Fruit fly (Drosophila melanogaster) whole organism, embryonic: ENCODE data around the gene Ir31a.

Experiments used
- Bteb2 ChIP-seq: fragments of 200-800 bp; sonication (Bioruptor generic); optimal IDR thresholded peaks from 2 replicates; lab custom pipeline; 2016; ENCODE audit warnings: missing biosample characterization, missing genetic modification characterization
- CG10543 ChIP-seq: fragments of 200-800 bp; sonication (Bioruptor generic); optimal IDR thresholded peaks from 3 replicates; lab custom pipeline; 2017; ENCODE audit warnings: missing biosample characterization, mild to moderate bottlenecking, missing genetic modification characterization, moderate library complexity
- CG13775 ChIP-seq: fragments of 200-800 bp; sonication (Bioruptor generic); optimal IDR thresholded peaks from 3 replicates; lab custom pipeline; 2017; ENCODE audit warnings: missing biosample characterization, mild to moderate bottlenecking, missing genetic modification characterization
- CG15269 ChIP-seq: fragments of 200-800 bp; sonication (Bioruptor generic); optimal IDR thresholded peaks from 2 replicates; lab custom pipeline; 2018; ENCODE audit warnings: missing biosample characterization, mild to moderate bottlenecking, missing genetic modification characterization, moderate library complexity
- CG1792 ChIP-seq: fragments of 200-800 bp; sonication (Bioruptor generic); optimal IDR thresholded peaks from 2 replicates; lab custom pipeline; 2016; ENCODE audit warnings: missing biosample characterization, missing genetic modification characterization
- CG2116 ChIP-seq: fragments of 200-800 bp; sonication (Bioruptor generic); optimal IDR thresholded peaks from 3 replicates; lab custom pipeline; 2018; ENCODE audit warnings: missing biosample characterization, mild to moderate bottlenecking, missing genetic modification characterization
- CG2120 ChIP-seq: fragments of 200-800 bp; sonication (Bioruptor generic); optimal IDR thresholded peaks from 3 replicates; lab custom pipeline; 2016; ENCODE audit warnings: missing biosample characterization, missing genetic modification characterization
- CG2129 ChIP-seq: fragments of 200-800 bp; sonication (Bioruptor generic); IDR thresholded peaks from 2 replicates; pipeline ENCODE4 v1.3.6; 2022; ENCODE audit warnings: missing biosample characterization, missing genetic modification characterization; ENCODE audit not compliant: partially characterized antibody
- CG2202 ChIP-seq: fragments of 200-800 bp; sonication (Bioruptor generic); optimal IDR thresholded peaks from 2 replicates; lab custom pipeline; 2018; ENCODE audit warnings: missing biosample characterization, mild to moderate bottlenecking, missing genetic modification characterization
- CG9437 ChIP-seq: fragments of 200-800 bp; sonication (Bioruptor generic); optimal IDR thresholded peaks from 2 replicates; lab custom pipeline; 2018; ENCODE audit warnings: missing biosample characterization, mild to moderate bottlenecking, missing genetic modification characterization
- CG9876 ChIP-seq: fragments of 200-800 bp; sonication (Bioruptor generic); optimal IDR thresholded peaks from 2 replicates; lab custom pipeline; 2016; ENCODE audit warnings: missing biosample characterization, missing genetic modification characterization
- D ChIP-seq, 2 experiments: fragments of 200-800 bp in 1 of 2; fragments of >200 bp in 1 of 2; sonication (Bioruptor generic) in 1 of 2; optimal IDR thresholded peaks; 2 replicates in 1 of 2; 3 replicates in 1 of 2; lab custom pipeline; 2017; ENCODE audit warnings: mild to moderate bottlenecking in 1 of 2, missing biosample characterization in 1 of 2, missing genetic modification characterization in 1 of 2, missing genetic modification reagents in 1 of 2
- D19B ChIP-seq: fragments of 200-800 bp; sonication (Bioruptor generic); optimal IDR thresholded peaks from 2 replicates; lab custom pipeline; 2017; ENCODE audit warnings: missing biosample characterization, mild to moderate bottlenecking, missing genetic modification characterization
- E2f1 ChIP-seq: fragments of 200-800 bp; sonication (Bioruptor generic); IDR thresholded peaks from 2 replicates; pipeline ENCODE4 v1.3.6; 2022; ENCODE audit warnings: missing biosample characterization, missing genetic modification characterization
- Eip74EF ChIP-seq, 2 experiments: fragments of 200-800 bp in 1 of 2; fragments of >200 bp in 1 of 2; sonication (Bioruptor generic) in 1 of 2; optimal IDR thresholded peaks; 2 replicates each; lab custom pipeline; 2017 to 2019; ENCODE audit warnings: missing biosample characterization in 2 of 2, missing genetic modification characterization in 2 of 2, mild to moderate bottlenecking in 1 of 2, moderate library complexity in 1 of 2
- Fer1 ChIP-seq: fragments of 200-800 bp; sonication (Bioruptor generic); optimal IDR thresholded peaks from 2 replicates; lab custom pipeline; 2017; ENCODE audit warnings: missing biosample characterization, mild to moderate bottlenecking, missing genetic modification characterization
- H2.0 ChIP-seq: fragments of 200-800 bp; sonication (Bioruptor generic); IDR thresholded peaks from 2 replicates; pipeline ENCODE4 v1.3.6; 2022; ENCODE audit warnings: missing biosample characterization, missing genetic modification characterization
- Hey ChIP-seq: fragments of 200-800 bp; sonication (Bioruptor generic); optimal IDR thresholded peaks from 3 replicates; lab custom pipeline; 2018; ENCODE audit warnings: missing biosample characterization, mild to moderate bottlenecking, missing genetic modification characterization
- Nf-YC ChIP-seq: fragments of 200-800 bp; optimal IDR thresholded peaks from 3 replicates; lab custom pipeline; 2019; ENCODE audit warnings: missing biosample characterization, mild to moderate bottlenecking, missing genetic modification characterization, moderate library complexity
- Oaz ChIP-seq: fragments of 200-800 bp; sonication (Bioruptor generic); IDR thresholded peaks from 2 replicates; pipeline ENCODE4 v1.3.6; 2022; ENCODE audit warnings: missing biosample characterization, missing genetic modification characterization
- Stat92E ChIP-seq, 3 experiments: fragments of >200 bp in 2 of 3; fragments of 200-800 bp in 1 of 3; sonication (Bioruptor generic) in 1 of 3; optimal IDR thresholded peaks; 2 replicates each; lab custom pipeline; 2017 to 2019; ENCODE audit warnings: missing biosample characterization in 3 of 3, missing genetic modification characterization in 3 of 3, mild to moderate bottlenecking in 1 of 3, moderate library complexity in 1 of 3
- Xrp1 ChIP-seq: fragments of 200-800 bp; sonication (Bioruptor generic); IDR thresholded peaks from 2 replicates; pipeline ENCODE4 v1.3.6; 2022; ENCODE audit warnings: missing biosample characterization, missing genetic modification characterization
- az2 ChIP-seq: fragments of 200-800 bp; sonication (Bioruptor generic); optimal IDR thresholded peaks from 3 replicates; lab custom pipeline; 2016; ENCODE audit warnings: missing biosample characterization, missing genetic modification characterization
- bowl ChIP-seq: fragments of 200-800 bp; sonication (Bioruptor generic); IDR thresholded peaks from 2 replicates; pipeline ENCODE4 v1.3.6; 2022; ENCODE audit warnings: missing biosample characterization, missing genetic modification characterization
- chm ChIP-seq: fragments of 200-800 bp; sonication (Bioruptor generic); IDR thresholded peaks from 2 replicates; pipeline ENCODE4 v1.3.6; 2022; ENCODE audit warnings: missing biosample characterization, missing genetic modification characterization
- dati ChIP-seq: fragments of 200-800 bp; sonication (Bioruptor generic); IDR thresholded peaks from 2 replicates; pipeline ENCODE4 v1.3.6; 2022; ENCODE audit warnings: missing biosample characterization, missing genetic modification characterization
- ewg ChIP-seq: fragments of 200-800 bp; sonication (Bioruptor generic); optimal IDR thresholded peaks from 3 replicates; lab custom pipeline; 2017; ENCODE audit warnings: mild to moderate bottlenecking, missing biosample characterization, missing genetic modification reagents, missing genetic modification characterization
- fd3F ChIP-seq: fragments of 200-800 bp; sonication (Bioruptor generic); optimal IDR thresholded peaks from 2 replicates; lab custom pipeline; 2018; ENCODE audit warnings: missing biosample characterization, mild to moderate bottlenecking, missing genetic modification characterization, moderate library complexity
- gce ChIP-seq: fragments of 200-800 bp; sonication (Bioruptor generic); IDR thresholded peaks from 3 replicates; pipeline ENCODE4 v1.3.6; 2022; ENCODE audit warnings: missing biosample characterization, missing genetic modification characterization
- hkb ChIP-seq, 2 experiments: fragments of 200-800 bp in 1 of 2; fragments of >200 bp in 1 of 2; sonication (Bioruptor generic) in 1 of 2; IDR thresholded peaks in 1 of 2; optimal IDR thresholded peaks in 1 of 2; 2 replicates each; pipeline versions ENCODE4 v1.3.6 to Lab custom; 2017 to 2022; ENCODE audit warnings: missing biosample characterization in 1 of 2, missing genetic modification characterization in 1 of 2
- ind ChIP-seq: fragments of 200-800 bp; sonication (Bioruptor generic); optimal IDR thresholded peaks from 3 replicates; lab custom pipeline; 2016; ENCODE audit warnings: missing biosample characterization, missing genetic modification characterization
- ken ChIP-seq: fragments of 200-800 bp; sonication (Bioruptor generic); IDR thresholded peaks from 3 replicates; pipeline ENCODE4 v1.3.6; 2022; ENCODE audit warnings: missing biosample characterization, missing genetic modification characterization
- nmo ChIP-seq: fragments of 200-800 bp; sonication (Bioruptor generic); optimal IDR thresholded peaks from 2 replicates; lab custom pipeline; 2018; ENCODE audit warnings: missing biosample characterization, mild to moderate bottlenecking, missing genetic modification characterization, moderate library complexity
- pb ChIP-seq: fragments of 200-800 bp; sonication (Bioruptor generic); optimal IDR thresholded peaks from 3 replicates; lab custom pipeline; 2016; ENCODE audit warnings: missing biosample characterization, missing genetic modification characterization
- pnt ChIP-seq: fragments of 200-800 bp; sonication (Bioruptor generic); optimal IDR thresholded peaks from 3 replicates; lab custom pipeline; 2016; ENCODE audit warnings: missing biosample characterization, missing genetic modification characterization
- ranshi ChIP-seq: fragments of 200-800 bp; sonication (Bioruptor generic); IDR thresholded peaks from 2 replicates; pipeline ENCODE4 v1.3.6; 2022; ENCODE audit warnings: missing biosample characterization, missing genetic modification characterization
- repo ChIP-seq: fragments of 200-800 bp; sonication (Bioruptor generic); optimal IDR thresholded peaks from 2 replicates; lab custom pipeline; 2016; ENCODE audit warnings: missing biosample characterization, missing genetic modification characterization
- sc ChIP-seq, 3 experiments: fragments of >200 bp in 2 of 3; fragments of 200-800 bp in 1 of 3; sonication (Bioruptor generic) in 1 of 3; optimal IDR thresholded peaks; 2 replicates in 2 of 3; 3 replicates in 1 of 3; lab custom pipeline; 2017; ENCODE audit warnings: mild to moderate bottlenecking in 1 of 3, missing biosample characterization in 1 of 3, missing genetic modification characterization in 1 of 3, missing genetic modification reagents in 1 of 3
- sim ChIP-seq: fragments of 200-800 bp; sonication (Bioruptor generic); IDR thresholded peaks from 2 replicates; pipeline ENCODE4 v1.3.6; 2022; ENCODE audit warnings: missing biosample characterization, missing genetic modification characterization
- sqz ChIP-seq: fragments of 200-800 bp; sonication (Bioruptor generic); optimal IDR thresholded peaks from 3 replicates; lab custom pipeline; 2018; ENCODE audit warnings: missing biosample characterization, mild to moderate bottlenecking, missing genetic modification characterization
- ssp ChIP-seq: fragments of 200-800 bp; sonication (Bioruptor generic); IDR thresholded peaks from 2 replicates; pipeline ENCODE4 v1.3.6; 2022; ENCODE audit warnings: missing biosample characterization, missing genetic modification characterization
- stc ChIP-seq: fragments of 200-800 bp; sonication (Bioruptor generic); IDR thresholded peaks from 2 replicates; pipeline ENCODE4 v1.3.6; 2022; ENCODE audit warnings: missing biosample characterization, missing genetic modification characterization
- sug ChIP-seq: fragments of 200-800 bp; optimal IDR thresholded peaks from 2 replicates; lab custom pipeline; 2019; ENCODE audit warnings: missing biosample characterization, mild to moderate bottlenecking, missing genetic modification characterization, moderate library complexity
- tin ChIP-seq: fragments of 200-800 bp; sonication (Bioruptor generic); optimal IDR thresholded peaks from 3 replicates; lab custom pipeline; 2016; ENCODE audit warnings: missing biosample characterization, missing genetic modification characterization
- trem ChIP-seq: fragments of 200-800 bp; optimal IDR thresholded peaks from 3 replicates; lab custom pipeline; 2019; ENCODE audit warnings: missing biosample characterization, mild to moderate bottlenecking, missing genetic modification characterization, moderate library complexity
- ttk ChIP-seq: fragments of 200-800 bp; sonication (Bioruptor generic); IDR thresholded peaks from 2 replicates; pipeline ENCODE4 v2.1.2; 2022; ENCODE audit warnings: missing biosample characterization, missing genetic modification characterization
- z ChIP-seq: fragments of 200-800 bp; sonication (Bioruptor generic); IDR thresholded peaks from 3 replicates; pipeline ENCODE4 v1.3.6; 2022; ENCODE audit warnings: missing biosample characterization, missing genetic modification characterization
- zfh2 ChIP-seq: fragments of 200-800 bp; sonication (Bioruptor generic); optimal IDR thresholded peaks from 2 replicates; lab custom pipeline; 2016; ENCODE audit warnings: missing biosample characterization, missing genetic modification characterization

Ir31a gene

DNA sequence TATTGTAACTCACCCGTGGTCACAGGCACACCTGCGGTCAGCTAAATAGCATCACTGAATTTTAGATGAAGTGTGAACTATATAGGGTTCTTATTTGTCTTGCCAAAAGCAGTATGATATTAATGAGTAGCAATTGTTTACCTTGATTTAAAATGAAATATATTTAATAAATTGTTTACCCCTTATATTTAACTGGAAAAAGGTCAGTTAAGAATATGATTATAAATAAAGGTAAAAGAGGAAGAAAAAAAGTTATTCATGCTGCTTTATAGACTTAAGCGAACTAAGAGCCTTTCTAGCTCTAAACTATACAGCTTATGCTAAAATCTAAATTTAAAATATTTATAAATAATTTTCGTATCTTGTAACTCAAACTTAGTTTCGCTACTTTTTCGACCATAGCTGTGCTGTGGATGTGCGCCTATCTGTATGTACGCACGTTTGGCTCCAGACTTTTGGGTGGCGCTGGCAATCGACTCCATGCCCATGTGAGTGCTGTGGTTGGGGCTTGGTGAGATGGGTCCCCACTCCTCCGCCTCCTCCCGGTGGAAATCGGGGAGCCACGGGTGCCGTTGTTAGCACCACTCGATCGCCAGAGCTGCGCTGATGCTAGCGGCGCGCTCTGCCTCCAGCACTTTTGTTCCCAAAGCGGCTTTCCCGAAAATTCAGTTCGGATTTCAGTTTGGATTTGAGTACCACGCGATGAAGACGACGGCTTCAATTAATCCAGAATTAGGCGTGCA lies 36.9 kb downstream of the Ir31a start, which contains the start of gene loh (continued):
- no peak for TF ChIP-seq D (optimal IDR thresholded peaks at IDR 0.05; lab: Kevin White, UChicago)
- TF ChIP-seq D (GFP tag; optimal IDR thresholded peaks at IDR 0.05; lab: Kevin White, UChicago) = peak; percentile 74
- TF ChIP-seq CG1792 (GFP tag; lab: Kevin White, UChicago) = no peak
- no peak for TF ChIP-seq dati (GFP tag; lab: Robert Waterston, UW)
- peak; percentile 24 for TF ChIP-seq fd3F (GFP tag; lab: Kevin White, UChicago)
- TF ChIP-seq CG9876 (GFP tag; lab: Kevin White, UChicago) = no peak
- peak; percentile 6 for TF ChIP-seq CG2120
- TF ChIP-seq CG13775 (GFP tag; lab: Kevin White, UChicago) = peak; percentile 32
- TF ChIP-seq CG2116 = no peak
- TF ChIP-seq CG2202 (tag; lab: Kevin White, UChicago) = no peak
- TF ChIP-seq Xrp1 = peak; percentile 57; the same call in 1 of the 2 replicates
- TF ChIP-seq ttk (GFP tag; lab: Robert Waterston, UW) = 0 out of 2 replicates have a peak, but pooled peaks have one; percentile 38
- TF ChIP-seq tin = peak; percentile 61
- TF ChIP-seq H2.0 = no peak
- no peak for TF ChIP-seq Oaz (GFP tag; lab: Robert Waterston, UW)
- no peak for TF ChIP-seq sim (GFP tag; lab: Robert Waterston, UW)
- TF ChIP-seq CG10543 = peak; percentile 64
- TF ChIP-seq Hey (tag; lab: Kevin White, UChicago) = no peak
- TF ChIP-seq D19B = peak; percentile 36
- TF ChIP-seq sqz (GFP tag; lab: Kevin White, UChicago) = no peak
- peak; percentile 48 for TF ChIP-seq sug
- TF ChIP-seq ewg = peak; percentile 50
- TF ChIP-seq stc = 0 out of 2 replicates have a peak, but pooled peaks have one; percentile 39
- TF ChIP-seq trem = peak; percentile 24
- TF ChIP-seq bowl = no peak
- TF ChIP-seq CG2129 (GFP tag; lab: Robert Waterston, UW) = no peak
- TF ChIP-seq chm (GFP tag; lab: Robert Waterston, UW) = no peak
- peak; percentile 76 for TF ChIP-seq CG9437 (GFP tag; lab: Kevin White, UChicago)
- TF ChIP-seq nmo (GFP tag; lab: Kevin White, UChicago) = peak; percentile 81
- TF ChIP-seq Fer1 (GFP tag; lab: Kevin White, UChicago) = peak; percentile 51
- TF ChIP-seq ssp (GFP tag; lab: Robert Waterston, UW) = no peak
- no peak for TF ChIP-seq ranshi (GFP tag; lab: Robert Waterston, UW)
- TF ChIP-seq Bteb2 (GFP tag; lab: Kevin White, UChicago) = no peak
- no peak for TF ChIP-seq zfh2 (GFP tag; lab: Kevin White, UChicago)
- TF ChIP-seq repo (GFP tag; lab: Kevin White, UChicago) = no peak
- no peak for TF ChIP-seq pb (GFP tag; lab: Kevin White, UChicago)
- TF ChIP-seq z (GFP tag; lab: Robert Waterston, UW) = 0 out of 3 replicates have a peak, but pooled peaks have one; percentile 12
- peak; percentile 45 for TF ChIP-seq az2 (GFP tag; lab: Kevin White, UChicago)
- TF ChIP-seq sc (optimal IDR thresholded peaks at IDR 0.05; lab: Kevin White, UChicago) = no peak
- TF ChIP-seq sc (GFP tag; optimal IDR thresholded peaks at IDR 0.05; lab: Kevin White, UChicago) = peak; percentile 44
- TF ChIP-seq Stat92E (GFP tag; optimal IDR thresholded peaks at IDR 0.05; lab: Kevin White, UChicago) = no peak
- TF ChIP-seq ken (GFP tag; lab: Robert Waterston, UW) = 0 out of 3 replicates have a peak, but pooled peaks have one; percentile 10
- TF ChIP-seq ind (GFP tag; lab: Kevin White, UChicago) = peak; percentile 51
- no peak for TF ChIP-seq hkb (optimal IDR thresholded peaks at IDR 0.05; lab: Kevin White, UChicago)
- TF ChIP-seq hkb (GFP tag; IDR thresholded peaks at IDR 0.05; lab: Robert Waterston, UW) = peak; percentile 50; the same call in 1 of the 2 replicates
- TF ChIP-seq CG15269 (tag; lab: Kevin White, UChicago) = peak; percentile 43
- TF ChIP-seq Eip74EF (GFP tag; optimal IDR thresholded peaks at IDR 0.05; lab: Kevin White, UChicago) = peak in 1 of 2 experiments; percentile 67
- TF ChIP-seq E2f1 (GFP tag; lab: Robert Waterston, UW) = peak; percentile 17; the same call in 1 of the 2 replicates
- TF ChIP-seq Nf-YC (tag; lab: Kevin White, UChicago) = peak; percentile 52
- no peak for TF ChIP-seq pnt
- TF ChIP-seq gce = no peak
